Worm (Caenorhabditis elegans): ENCODE measurements around the gene nyn-3.

DNA sequence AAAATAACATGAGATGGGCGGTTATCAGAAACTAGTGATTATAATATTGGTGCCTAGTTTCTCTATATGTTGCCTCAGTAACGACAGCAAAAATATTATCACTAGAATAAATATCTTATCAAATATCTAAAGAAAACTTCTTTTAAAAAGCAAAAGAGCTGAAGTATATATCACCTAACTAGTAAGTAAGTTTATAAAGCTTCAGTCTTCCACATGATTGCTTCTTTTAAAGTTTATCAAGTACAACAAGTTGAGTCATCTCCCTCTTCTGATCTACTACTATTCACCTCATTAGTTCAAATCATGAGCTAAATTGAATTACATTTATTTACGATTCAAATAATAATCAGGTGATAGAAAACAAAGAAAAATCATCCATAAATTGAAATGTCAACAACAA, 4.3 kb downstream of the nyn-3 start:
- TF ChIP-seq unc-62 (GFP tag; optimal IDR thresholded peaks at IDR 0.05) (no peak), nhr-76 (tag; optimal IDR thresholded peaks at IDR 0.05) (no peak), lsy-2 (tag; optimal IDR thresholded peaks at IDR 0.05) (no peak), sem-2 (GFP tag; optimal IDR thresholded peaks at IDR 0.05) (no peak), ceh-83 (GFP tag; optimal IDR thresholded peaks at IDR 0.05) (no peak), blmp-1 (tag; optimal IDR thresholded peaks at IDR 0.05) (no peak), mab-5 (tag; optimal IDR thresholded peaks at IDR 0.05) (no peak)

Data from whole organism, mixed stage, embryonic.